Fruit fly (Drosophila melanogaster) whole organism: ENCODE measurements around the gene CG10472.

ENCODE experiments used
- pan ChIP-seq: fragments of >200 bp; optimal IDR thresholded peaks from 2 replicates; lab custom pipeline; 2017
- psq ChIP-seq: fragments of >200 bp; optimal IDR thresholded peaks from 2 replicates; lab custom pipeline; 2017
- usp ChIP-seq: fragments of >200 bp; optimal IDR thresholded peaks from 2 replicates; lab custom pipeline; 2017; ENCODE audit warnings: missing biosample characterization, missing genetic modification characterization, mixed read lengths

dm6 chr3L:6082561-6082960 is 19.9 kb upstream of the CG10472 start, which contains the start of gene CG13293:
- TF ChIP-seq usp (GFP tag; lab: Kevin White, UChicago) = no peak
- TF ChIP-seq pan (lab: Kevin White, UChicago) = no peak
- TF ChIP-seq psq (lab: Kevin White, UChicago) = no peak
